Fruit fly (Drosophila melanogaster) whole organism, embryonic: ENCODE data around the gene NaPi-III.

Experiments
- Abd-B ChIP-seq: fragments of 200-800 bp; sonication (Bioruptor generic); optimal IDR thresholded peaks from 2 replicates; lab custom pipeline; 2018; ENCODE audit warnings: missing biosample characterization, mild to moderate bottlenecking, missing genetic modification characterization, moderate library complexity
- Adf1 ChIP-seq: fragments of 200-800 bp; sonication (Bioruptor generic); IDR thresholded peaks from 2 replicates; pipeline ENCODE4 v1.3.6; 2022; ENCODE audit warnings: missing biosample characterization, missing genetic modification characterization
- Atf6 ChIP-seq: fragments of 200-800 bp; sonication (Bioruptor generic); IDR thresholded peaks from 2 replicates; pipeline ENCODE4 v1.3.6; 2022; ENCODE audit warnings: missing biosample characterization, missing genetic modification characterization
- CG10209 ChIP-seq: fragments of 200-800 bp; sonication (Bioruptor generic); optimal IDR thresholded peaks from 3 replicates; lab custom pipeline; 2017; ENCODE audit warnings: missing biosample characterization, mild to moderate bottlenecking, missing genetic modification characterization, missing genetic modification reagents
- CG11398 ChIP-seq: fragments of 200-800 bp; sonication (Bioruptor generic); optimal IDR thresholded peaks from 2 replicates; lab custom pipeline; 2016; ENCODE audit warnings: missing biosample characterization, missing genetic modification characterization
- CG12155 ChIP-seq: fragments of 200-800 bp; sonication (Bioruptor generic); optimal IDR thresholded peaks from 3 replicates; lab custom pipeline; 2016; ENCODE audit warnings: missing biosample characterization, missing genetic modification characterization
- CG12391 ChIP-seq: fragments of 200-800 bp; sonication (Bioruptor generic); optimal IDR thresholded peaks from 3 replicates; lab custom pipeline; 2018; ENCODE audit warnings: missing biosample characterization, mild to moderate bottlenecking, missing genetic modification characterization, moderate library complexity
- CG12659 ChIP-seq: fragments of 200-800 bp; sonication (Bioruptor generic); optimal IDR thresholded peaks from 3 replicates; lab custom pipeline; 2017; ENCODE audit warnings: mild to moderate bottlenecking, missing biosample characterization, missing genetic modification reagents, missing genetic modification characterization
- CG13894 ChIP-seq: fragments of 200-800 bp; sonication (Bioruptor generic); optimal IDR thresholded peaks from 3 replicates; lab custom pipeline; 2018; ENCODE audit warnings: missing biosample characterization, mild to moderate bottlenecking, missing genetic modification characterization, moderate library complexity
- CG1603 ChIP-seq: fragments of 200-800 bp; sonication (Bioruptor generic); optimal IDR thresholded peaks from 2 replicates; lab custom pipeline; 2019; ENCODE audit warnings: missing biosample characterization, mild to moderate bottlenecking, missing genetic modification characterization, moderate library complexity
- CG16779 ChIP-seq: fragments of 200-800 bp; sonication (Bioruptor generic); IDR thresholded peaks from 2 replicates; pipeline ENCODE4 v1.3.6; 2022; ENCODE audit warnings: missing biosample characterization, missing genetic modification characterization
- CG16863 ChIP-seq: fragments of 200-800 bp; sonication (Bioruptor generic); optimal IDR thresholded peaks from 3 replicates; lab custom pipeline; 2016; ENCODE audit warnings: missing biosample characterization, missing genetic modification characterization
- CG1792 ChIP-seq: fragments of 200-800 bp; sonication (Bioruptor generic); optimal IDR thresholded peaks from 2 replicates; lab custom pipeline; 2016; ENCODE audit warnings: missing biosample characterization, missing genetic modification characterization
- CG2712 ChIP-seq: fragments of 200-800 bp; optimal IDR thresholded peaks from 3 replicates; lab custom pipeline; 2019; ENCODE audit warnings: missing biosample characterization, mild to moderate bottlenecking, missing genetic modification characterization, moderate library complexity
- CG31224 ChIP-seq: fragments of 200-800 bp; sonication (Bioruptor generic); IDR thresholded peaks from 2 replicates; pipeline ENCODE4 v1.3.6; 2022; ENCODE audit warnings: missing biosample characterization, missing genetic modification characterization
- CG31388 ChIP-seq: fragments of 200-800 bp; sonication (Bioruptor generic); optimal IDR thresholded peaks from 2 replicates; lab custom pipeline; 2016; ENCODE audit warnings: missing biosample characterization, missing genetic modification characterization
- CG32767 ChIP-seq: fragments of 200-800 bp; sonication (Bioruptor generic); IDR thresholded peaks from 2 replicates; pipeline ENCODE4 v1.3.6; 2022; ENCODE audit warnings: missing biosample characterization, missing genetic modification characterization
- CG3838 ChIP-seq: fragments of 200-800 bp; sonication (Bioruptor generic); optimal IDR thresholded peaks from 3 replicates; lab custom pipeline; 2016; ENCODE audit warnings: missing biosample characterization, missing genetic modification characterization
- CG4282 ChIP-seq: fragments of 200-800 bp; sonication (Bioruptor generic); optimal IDR thresholded peaks from 2 replicates; lab custom pipeline; 2016; ENCODE audit warnings: missing biosample characterization, missing genetic modification characterization
- CG4360 ChIP-seq: fragments of 200-800 bp; sonication (Bioruptor generic); IDR thresholded peaks from 2 replicates; pipeline ENCODE4 v1.3.6; 2022; ENCODE audit warnings: missing biosample characterization, missing genetic modification characterization
- CG4707 ChIP-seq: fragments of 200-800 bp; sonication (Bioruptor generic); optimal IDR thresholded peaks from 2 replicates; lab custom pipeline; 2018; ENCODE audit warnings: missing biosample characterization, mild to moderate bottlenecking, missing genetic modification characterization, moderate library complexity
- CG6654 ChIP-seq: fragments of 200-800 bp; sonication (Bioruptor generic); optimal IDR thresholded peaks from 2 replicates; lab custom pipeline; 2017; ENCODE audit warnings: missing biosample characterization, mild to moderate bottlenecking, missing genetic modification characterization
- CG7372 ChIP-seq: fragments of 200-800 bp; sonication (Bioruptor generic); IDR thresholded peaks from 2 replicates; pipeline ENCODE4 v1.3.6; 2022; ENCODE audit warnings: missing biosample characterization, missing genetic modification characterization
- CG8089 ChIP-seq: fragments of 200-800 bp; sonication (Bioruptor generic); optimal IDR thresholded peaks from 3 replicates; lab custom pipeline; 2016; ENCODE audit warnings: missing biosample characterization, missing genetic modification characterization
- CG8478 ChIP-seq: fragments of >200 bp; optimal IDR thresholded peaks from 2 replicates; lab custom pipeline; 2018
- Chrac-16 ChIP-seq: fragments of 200-800 bp; sonication (Bioruptor generic); optimal IDR thresholded peaks from 3 replicates; lab custom pipeline; 2016; ENCODE audit warnings: missing biosample characterization, missing genetic modification characterization
- Dek ChIP-seq: fragments of 200-800 bp; sonication (Bioruptor generic); optimal IDR thresholded peaks from 3 replicates; lab custom pipeline; 2019; ENCODE audit warnings: missing biosample characterization, mild to moderate bottlenecking, missing genetic modification characterization, moderate library complexity
- ERR ChIP-seq: fragments of 200-800 bp; sonication (Bioruptor generic); optimal IDR thresholded peaks from 2 replicates; lab custom pipeline; 2016; ENCODE audit warnings: missing biosample characterization, missing genetic modification characterization
- Ets97D ChIP-seq: fragments of 200-800 bp; sonication (Bioruptor generic); optimal IDR thresholded peaks from 3 replicates; lab custom pipeline; 2016; ENCODE audit warnings: missing biosample characterization, missing genetic modification characterization
- Fer2 ChIP-seq: fragments of 200-800 bp; sonication (Bioruptor generic); optimal IDR thresholded peaks from 2 replicates; lab custom pipeline; 2018; ENCODE audit warnings: missing biosample characterization, mild to moderate bottlenecking, missing genetic modification characterization, moderate library complexity
- Mes4 ChIP-seq: fragments of 200-800 bp; sonication (Bioruptor generic); optimal IDR thresholded peaks from 2 replicates; lab custom pipeline; 2016; ENCODE audit warnings: missing biosample characterization, missing genetic modification characterization
- Neu2 ChIP-seq: fragments of 200-800 bp; sonication (Bioruptor generic); optimal IDR thresholded peaks from 3 replicates; lab custom pipeline; 2016; ENCODE audit warnings: missing biosample characterization, missing genetic modification characterization, borderline replicate concordance
- NfI ChIP-seq: fragments of 200-800 bp; sonication (Bioruptor generic); optimal IDR thresholded peaks from 3 replicates; lab custom pipeline; 2018; ENCODE audit warnings: missing biosample characterization, mild to moderate bottlenecking, missing genetic modification characterization, moderate library complexity
- Opbp ChIP-seq: fragments of 200-800 bp; sonication (Bioruptor generic); IDR thresholded peaks from 3 replicates; pipeline ENCODE4 v1.3.6; 2022; ENCODE audit warnings: missing biosample characterization, missing genetic modification characterization; ENCODE audit not compliant: partially characterized antibody
- TFAM ChIP-seq: fragments of 200-800 bp; sonication (Bioruptor generic); optimal IDR thresholded peaks from 2 replicates; lab custom pipeline; 2017; ENCODE audit warnings: missing biosample characterization, missing genetic modification characterization, inconsistent platforms
- YL-1 ChIP-seq: fragments of 200-800 bp; sonication (Bioruptor generic); optimal IDR thresholded peaks from 3 replicates; lab custom pipeline; 2017; ENCODE audit warnings: missing biosample characterization, mild to moderate bottlenecking, missing genetic modification characterization
- abd-A ChIP-seq: fragments of 200-800 bp; sonication (Bioruptor generic); optimal IDR thresholded peaks from 3 replicates; lab custom pipeline; 2019; ENCODE audit warnings: missing biosample characterization, mild to moderate bottlenecking, missing genetic modification characterization, moderate library complexity
- ase ChIP-seq: fragments of 200-800 bp; sonication (Bioruptor generic); IDR thresholded peaks from 3 replicates; pipeline ENCODE4 v1.3.6; 2022; ENCODE audit warnings: missing biosample characterization, missing genetic modification characterization
- bowl ChIP-seq: fragments of 200-800 bp; sonication (Bioruptor generic); IDR thresholded peaks from 2 replicates; pipeline ENCODE4 v1.3.6; 2022; ENCODE audit warnings: missing biosample characterization, missing genetic modification characterization
- da ChIP-seq: fragments of 200-800 bp; sonication (Bioruptor generic); optimal IDR thresholded peaks from 2 replicates; lab custom pipeline; 2016; ENCODE audit warnings: missing biosample characterization, missing genetic modification characterization
- gt ChIP-seq: fragments of 200-800 bp; sonication (Bioruptor generic); IDR thresholded peaks from 2 replicates; pipeline ENCODE4 v1.3.6; 2022; ENCODE audit warnings: missing biosample characterization, missing genetic modification characterization
- lilli ChIP-seq: fragments of 200-800 bp; sonication (Bioruptor generic); optimal IDR thresholded peaks from 3 replicates; lab custom pipeline; 2016; ENCODE audit warnings: missing biosample characterization, missing genetic modification characterization
- lov ChIP-seq, 2 experiments: fragments of 200-800 bp in 1 of 2; fragments of >200 bp in 1 of 2; sonication (Bioruptor generic) in 1 of 2; IDR thresholded peaks in 1 of 2; optimal IDR thresholded peaks in 1 of 2; 2 replicates in 1 of 2; 3 replicates in 1 of 2; pipeline versions ENCODE4 v1.3.6 to Lab custom; 2017 to 2022; ENCODE audit warnings: missing biosample characterization in 1 of 2, missing genetic modification characterization in 1 of 2
- nerfin-2 ChIP-seq: fragments of 200-800 bp; sonication (Bioruptor generic); IDR thresholded peaks from 2 replicates; pipeline ENCODE4 v1.3.6; 2022; ENCODE audit warnings: missing biosample characterization, missing genetic modification characterization; ENCODE audit not compliant: partially characterized antibody
- nom ChIP-seq: fragments of 200-800 bp; sonication (Bioruptor generic); optimal IDR thresholded peaks from 2 replicates; lab custom pipeline; 2017; ENCODE audit warnings: missing biosample characterization, missing genetic modification characterization, mild to moderate bottlenecking, moderate library complexity, missing genetic modification reagents
- p53 ChIP-seq: fragments of 200-800 bp; sonication (Bioruptor generic); optimal IDR thresholded peaks from 2 replicates; lab custom pipeline; 2016; ENCODE audit warnings: missing biosample characterization, missing genetic modification characterization
- slp2 ChIP-seq: fragments of 200-800 bp; sonication (Bioruptor generic); optimal IDR thresholded peaks from 2 replicates; lab custom pipeline; 2016; ENCODE audit warnings: missing biosample characterization, missing genetic modification characterization
- unc-4 ChIP-seq: fragments of 200-800 bp; sonication (Bioruptor generic); IDR thresholded peaks from 2 replicates; pipeline ENCODE4 v1.3.6; 2022; ENCODE audit warnings: missing biosample characterization, missing genetic modification characterization; ENCODE audit not compliant: partially characterized antibody
- zfh2 ChIP-seq: fragments of 200-800 bp; sonication (Bioruptor generic); optimal IDR thresholded peaks from 2 replicates; lab custom pipeline; 2016; ENCODE audit warnings: missing biosample characterization, missing genetic modification characterization

NaPi-III gene

DNA sequence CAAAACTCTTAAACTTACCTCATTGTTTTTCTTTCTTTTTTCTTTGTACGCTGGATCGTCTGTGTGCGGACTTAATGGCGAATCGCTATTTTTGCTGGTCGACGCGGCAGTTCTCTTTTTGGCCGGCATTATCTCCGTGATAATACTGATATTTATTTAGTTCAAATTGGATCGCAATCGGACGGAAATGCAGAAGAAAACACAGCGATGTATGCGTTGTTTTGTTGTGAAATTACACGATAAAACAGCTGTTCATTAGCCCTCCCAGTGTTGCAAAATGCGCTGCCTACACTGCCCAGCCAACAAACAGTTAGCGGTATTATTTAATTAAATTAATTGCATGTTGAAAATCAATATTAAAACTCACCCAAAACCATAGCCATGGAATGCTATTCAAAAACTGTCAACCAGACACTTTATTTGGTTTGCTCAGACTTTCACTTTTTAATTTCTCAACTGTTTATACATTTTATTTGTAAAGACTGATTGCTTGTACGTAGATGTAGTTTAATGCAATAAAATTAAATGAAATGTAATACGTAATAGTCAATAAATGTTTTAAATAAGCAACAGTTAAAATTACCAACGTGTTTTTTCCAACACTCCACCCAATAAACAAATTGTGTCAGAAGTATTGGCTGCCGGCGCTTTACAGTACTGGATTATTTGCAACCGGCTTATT is 25.0 kb upstream of the NaPi-III start, which contains the start of the genes Irbp18 and APP-BP1:
TSS of gene Irbp18 (minus strand) at position 205 of the 682 bp plus-strand sequence.
TSS of gene APP-BP1 (plus strand) at position 431 of the 682 bp plus-strand sequence.
- TF ChIP-seq Abd-B (GFP tag; lab: Kevin White, UChicago) (peak; percentile 94), CG6654 (peak; percentile 76), NfI (GFP tag; lab: Kevin White, UChicago) (peak; percentile 95), Chrac-16 (peak; percentile 93), CG16863 (GFP tag; lab: Kevin White, UChicago) (peak; percentile 94), CG12155 (GFP tag; lab: Kevin White, UChicago) (peak; percentile 92), nerfin-2 (GFP tag; lab: Robert Waterston, UW) (no peak), lov (optimal IDR thresholded peaks at IDR 0.05; lab: Kevin White, UChicago) (no peak), lov (GFP tag; IDR thresholded peaks at IDR 0.05; lab: Robert Waterston, UW) (peak; percentile 49; the same call in 1 of the 3 replicates), gt (GFP tag; lab: Robert Waterston, UW) (peak; percentile 45; the same call in 1 of the 2 replicates), slp2 (GFP tag; lab: Kevin White, UChicago) (peak; percentile 95), CG31388 (GFP tag; lab: Kevin White, UChicago) (peak; percentile 82), CG32767 (GFP tag; lab: Robert Waterston, UW) (peak; percentile 85), CG4707 (GFP tag; lab: Kevin White, UChicago) (peak; percentile 63), CG16779 (GFP tag; lab: Robert Waterston, UW) (0 out of 2 replicates have a peak, but pooled peaks have one; percentile 41), CG12391 (peak; percentile 96), Dek (tag; lab: Kevin White, UChicago) (peak; percentile 92), CG1792 (GFP tag; lab: Kevin White, UChicago) (peak; percentile 91), bowl (GFP tag; lab: Robert Waterston, UW) (no peak), Mes4 (GFP tag; lab: Kevin White, UChicago) (peak; percentile 90), zfh2 (GFP tag; lab: Kevin White, UChicago) (peak; percentile 96), CG7372 (peak; percentile 84), CG31224 (peak; percentile 81), Fer2 (peak; percentile 80), Ets97D (peak; percentile 91), CG12659 (GFP tag; lab: Kevin White, UChicago) (peak; percentile 97), CG10209 (GFP tag; lab: Kevin White, UChicago) (peak; percentile 96), Neu2 (GFP tag; lab: Kevin White, UChicago) (peak; percentile 56), ase (peak; percentile 79), CG4282 (peak; percentile 89), CG3838 (GFP tag; lab: Kevin White, UChicago) (peak; percentile 84), unc-4 (peak; percentile 32; the same call in 1 of the 2 replicates), p53 (peak; percentile 87), CG4360 (GFP tag; lab: Robert Waterston, UW) (0 out of 2 replicates have a peak, but pooled peaks have one; percentile 30), Opbp (GFP tag; lab: Robert Waterston, UW) (no peak), CG13894 (tag; lab: Kevin White, UChicago) (peak; percentile 86), Atf6 (GFP tag; lab: Robert Waterston, UW) (peak; percentile 89), nom (GFP tag; lab: Kevin White, UChicago) (peak; percentile 76), da (peak; percentile 93), CG11398 (GFP tag; lab: Kevin White, UChicago) (peak; percentile 83), YL-1 (peak; percentile 88), CG8089 (peak; percentile 92), CG1603 (tag; lab: Kevin White, UChicago) (peak; percentile 88), CG2712 (peak; percentile 93), TFAM (GFP tag; lab: Kevin White, UChicago) (peak; percentile 62), CG8478 (lab: Kevin White, UChicago) (no peak), ERR (GFP tag; lab: Kevin White, UChicago) (peak; percentile 88), lilli (GFP tag; lab: Kevin White, UChicago) (peak; percentile 97), Adf1 (peak; percentile 72), abd-A (tag; lab: Kevin White, UChicago) (no peak)
